Worm (Caenorhabditis elegans) whole organism, early embryonic: ENCODE results near the gene srh-223.
"Not testable (repeated sequence)": the region's sequence is repeated elsewhere in the genome, so short reads cannot be mapped to it uniquely, and the experiment has no call there.

ENCODE experiments used
- B0310.2 ChIP-seq: sonication (generic microtip); optimal IDR thresholded peaks from 2 replicates; lab custom pipeline; 2016; ENCODE audit warnings: mild to moderate bottlenecking, missing genetic modification characterization, missing compliant biosample characterization
- F13C5.2 ChIP-seq: sonication (generic microtip); optimal IDR thresholded peaks from 2 replicates; lab custom pipeline; 2017; ENCODE audit warnings: mild to moderate bottlenecking, missing genetic modification characterization, inconsistent platforms, missing compliant biosample characterization
- aly-1 ChIP-seq: sonication (generic microtip); optimal IDR thresholded peaks from 2 replicates; lab custom pipeline; 2016; ENCODE audit warnings: missing genetic modification characterization, missing compliant biosample characterization
- ama-1 ChIP-seq: fragments of 150-350 bp; optimal IDR thresholded peaks from 2 replicates; lab custom pipeline; 2014
- ceh-13 ChIP-seq: fragments of 200-800 bp; sonication (Bioruptor generic); optimal IDR thresholded peaks from 2 replicates; lab custom pipeline; 2018; ENCODE audit warnings: mild to moderate bottlenecking, missing genetic modification characterization, missing compliant biosample characterization
- ceh-36 ChIP-seq: sonication (generic microtip); optimal IDR thresholded peaks from 2 replicates; lab custom pipeline; 2016; ENCODE audit warnings: missing genetic modification characterization, inconsistent platforms, missing compliant biosample characterization
- ets-7 ChIP-seq: sonication (generic microtip); optimal IDR thresholded peaks from 2 replicates; lab custom pipeline; 2016; ENCODE audit warnings: missing genotype, missing genetic modification characterization, missing compliant biosample characterization
- flt-1 ChIP-seq: fragments of 200-800 bp; sonication (Bioruptor generic); IDR thresholded peaks from 2 replicates; pipeline ENCODE4 v1.3.6; 2022; ENCODE audit warnings: missing genetic modification characterization, missing compliant biosample characterization
- hmbx-1 ChIP-seq: sonication (generic microtip); optimal IDR thresholded peaks from 2 replicates; lab custom pipeline; 2016; ENCODE audit warnings: mild to moderate bottlenecking, missing genetic modification characterization, missing compliant biosample characterization
- hmg-4 ChIP-seq: fragments of 200-800 bp; sonication (Bioruptor generic); optimal IDR thresholded peaks from 2 replicates; lab custom pipeline; 2018; ENCODE audit warnings: mild to moderate bottlenecking, missing genetic modification characterization, missing compliant biosample characterization
- hnd-1 ChIP-seq: sonication (generic microtip); optimal IDR thresholded peaks from 2 replicates; lab custom pipeline; 2016; ENCODE audit warnings: missing genetic modification characterization, missing compliant biosample characterization
- pes-1 ChIP-seq: fragments of 200-800 bp; sonication (Bioruptor generic); IDR thresholded peaks from 2 replicates; pipeline ENCODE4 v1.3.6; 2022; ENCODE audit warnings: missing genetic modification reagents, missing genetic modification characterization, missing compliant biosample characterization
- scrt-1 ChIP-seq: fragments of 200-800 bp; sonication (Bioruptor generic); IDR thresholded peaks from 2 replicates; pipeline ENCODE4 v1.3.6; 2022; ENCODE audit warnings: missing genetic modification characterization, missing compliant biosample characterization
- sea-1 ChIP-seq: fragments of 200-800 bp; sonication (Bioruptor generic); conservative IDR thresholded peaks from 2 replicates; pipeline ENCODE4 v1.3.6; 2022; ENCODE audit warnings: missing genetic modification characterization, missing compliant biosample characterization
- tbx-11 ChIP-seq: fragments of 200-800 bp; sonication (Bioruptor generic); IDR thresholded peaks from 2 replicates; pipeline ENCODE4 v1.3.6; 2022; ENCODE audit warnings: missing genetic modification characterization, missing compliant biosample characterization
- tbx-37 ChIP-seq: fragments of 200-800 bp; sonication (Bioruptor generic); conservative IDR thresholded peaks from 2 replicates; pipeline ENCODE4 v1.3.6; 2022; ENCODE audit warnings: missing genetic modification reagents, missing genetic modification characterization, missing compliant biosample characterization
- tra-4 ChIP-seq: sonication (generic microtip); optimal IDR thresholded peaks from 2 replicates; lab custom pipeline; 2017; ENCODE audit warnings: missing genetic modification characterization, missing compliant biosample characterization

The srh-223 gene

ce11 chrIV:3981601-3982000, at the start of gene srh-223:
Gene srh-223 (plus strand): TSS chrIV:3981901.
- TF ChIP-seq scrt-1 (GFP tag; lab: Robert Waterston, UW), result no peak
- no peak for TF ChIP-seq B0310.2 (tag; lab: Kevin White, UChicago)
- TF ChIP-seq hmbx-1 (tag; lab: Kevin White, UChicago), result no peak
- no peak for TF ChIP-seq tbx-11 (GFP tag; lab: Robert Waterston, UW)
- no peak for TF ChIP-seq aly-1 (tag; lab: Kevin White, UChicago)
- no peak for TF ChIP-seq pes-1 (GFP tag; lab: Robert Waterston, UW)
- no peak for TF ChIP-seq hnd-1 (tag; lab: Kevin White, UChicago)
- no peak for TF ChIP-seq ceh-13 (GFP tag; lab: Kevin White, UChicago)
- TF ChIP-seq ets-7 (tag; lab: Kevin White, UChicago), result no peak
- no peak for TF ChIP-seq sea-1
- TF ChIP-seq F13C5.2, result no peak
- no peak for TF ChIP-seq tra-4 (tag; lab: Kevin White, UChicago)

DNA sequence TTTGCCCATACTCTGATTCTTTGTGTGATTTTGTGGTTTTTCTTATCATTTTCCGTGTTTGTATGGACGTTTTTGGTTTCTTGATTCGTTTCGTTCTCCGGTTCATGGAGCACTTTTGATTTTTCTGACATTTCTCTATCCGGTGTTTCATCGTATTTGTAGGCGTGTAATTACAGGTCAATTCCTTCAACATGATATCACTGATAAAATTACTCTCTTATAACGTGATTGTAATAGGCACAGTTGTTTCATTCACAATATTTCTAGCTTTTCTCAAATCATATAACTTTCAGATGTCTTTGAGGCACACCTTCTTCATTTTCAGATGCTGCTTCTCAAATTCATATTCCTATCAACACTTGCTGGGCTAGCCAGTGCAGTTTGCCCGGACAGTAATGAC, 49.3 kb upstream of the srh-223 start, which contains the start of gene clec-70:
Gene clec-70 (plus strand): TSS at position 301 of the 400 bp plus-strand sequence.
- not testable (repeated sequence) for TF ChIP-seq tbx-37 (GFP tag; lab: Robert Waterston, UW); ceh-36 (tag; lab: Kevin White, UChicago); tbx-11 (GFP tag; lab: Robert Waterston, UW)

DNA sequence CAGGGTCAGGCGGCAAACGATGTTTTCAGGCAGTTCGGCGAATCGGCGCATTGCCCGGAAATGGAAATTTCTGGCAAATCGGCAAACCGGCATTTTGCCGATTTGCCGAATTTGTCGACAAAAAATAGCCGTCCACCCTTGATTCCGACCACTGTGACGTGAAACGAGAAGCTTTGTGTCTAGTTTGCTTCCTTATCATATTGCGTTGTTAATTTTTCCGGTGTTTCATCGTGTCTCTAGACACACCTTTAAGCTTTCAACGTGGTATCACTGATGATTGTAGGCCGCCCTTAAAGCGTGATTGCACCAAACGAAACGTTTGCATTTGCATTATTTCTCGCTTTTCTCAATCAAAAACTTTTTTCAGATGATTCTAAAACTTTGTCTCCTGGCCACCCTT, 44.6 kb upstream of the srh-223 start, which contains the start of gene clec-71:
Gene clec-71 (plus strand): TSS at position 362 of the 400 bp plus-strand sequence.
- no peak for TF ChIP-seq ets-7 (tag; lab: Kevin White, UChicago)
- no peak for TF ChIP-seq scrt-1 (GFP tag; lab: Robert Waterston, UW)
- no peak for TF ChIP-seq ama-1
- TF ChIP-seq pes-1 (GFP tag; lab: Robert Waterston, UW), result no peak
- TF ChIP-seq flt-1 (GFP tag; lab: Robert Waterston, UW), result no peak
- TF ChIP-seq sea-1, result no peak
- no peak for TF ChIP-seq aly-1 (tag; lab: Kevin White, UChicago)
- no peak for TF ChIP-seq hnd-1 (tag; lab: Kevin White, UChicago)
- no peak for TF ChIP-seq hmg-4 (GFP tag; lab: Kevin White, UChicago)
- TF ChIP-seq ceh-36 (tag; lab: Kevin White, UChicago), result no peak
- no peak for TF ChIP-seq tra-4 (tag; lab: Kevin White, UChicago)
- TF ChIP-seq B0310.2 (tag; lab: Kevin White, UChicago), result no peak
- no peak for TF ChIP-seq tbx-37 (GFP tag; lab: Robert Waterston, UW)
- TF ChIP-seq tbx-11 (GFP tag; lab: Robert Waterston, UW), result no peak
- no peak for TF ChIP-seq F13C5.2

DNA sequence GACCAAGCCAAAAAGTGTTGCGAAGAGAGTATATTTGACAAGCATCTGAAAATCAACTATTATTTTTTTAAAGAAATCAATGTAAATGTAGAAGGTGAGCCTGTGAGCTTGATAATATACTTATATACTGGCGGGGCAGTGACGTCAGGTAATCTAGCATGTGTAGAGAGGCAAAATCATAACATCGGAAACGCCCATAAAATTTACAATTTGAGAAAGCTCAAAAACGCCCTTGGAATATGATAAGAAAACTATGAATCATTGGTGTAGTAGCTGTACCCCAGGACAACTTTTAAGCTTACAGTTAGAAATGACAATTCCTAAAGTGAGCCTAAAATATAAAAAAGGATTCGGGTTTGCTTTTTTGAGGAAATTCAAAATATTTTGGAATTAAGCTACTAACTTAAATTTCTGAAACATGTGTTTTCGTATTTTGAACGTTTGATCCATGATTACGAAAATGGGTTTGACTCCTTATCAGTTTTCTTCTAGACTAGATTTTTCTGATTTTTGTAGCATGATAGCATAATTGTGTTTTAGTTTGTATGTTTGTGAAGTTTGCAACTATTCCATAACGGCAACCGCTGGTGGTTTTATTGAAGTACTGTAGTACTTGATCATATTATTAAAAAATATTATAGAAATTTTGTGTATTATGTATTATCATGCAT, 39.9 kb upstream of the srh-223 start, which contains the start of gene clec-174:
Gene clec-174 (minus strand): TSS at position 51 of the 671 bp plus-strand sequence.
- TF ChIP-seq tbx-37 (GFP tag; lab: Robert Waterston, UW) (no peak), B0310.2 (tag; lab: Kevin White, UChicago) (no peak), F13C5.2 (no peak), sea-1 (no peak), tbx-11 (GFP tag; lab: Robert Waterston, UW) (no peak), tra-4 (tag; lab: Kevin White, UChicago) (no peak), scrt-1 (GFP tag; lab: Robert Waterston, UW) (no peak), hmg-4 (GFP tag; lab: Kevin White, UChicago) (no peak), ceh-36 (tag; lab: Kevin White, UChicago) (no peak), aly-1 (tag; lab: Kevin White, UChicago) (no peak), hmbx-1 (tag; lab: Kevin White, UChicago) (no peak), hnd-1 (tag; lab: Kevin White, UChicago) (no peak), ama-1 (no peak)

DNA sequence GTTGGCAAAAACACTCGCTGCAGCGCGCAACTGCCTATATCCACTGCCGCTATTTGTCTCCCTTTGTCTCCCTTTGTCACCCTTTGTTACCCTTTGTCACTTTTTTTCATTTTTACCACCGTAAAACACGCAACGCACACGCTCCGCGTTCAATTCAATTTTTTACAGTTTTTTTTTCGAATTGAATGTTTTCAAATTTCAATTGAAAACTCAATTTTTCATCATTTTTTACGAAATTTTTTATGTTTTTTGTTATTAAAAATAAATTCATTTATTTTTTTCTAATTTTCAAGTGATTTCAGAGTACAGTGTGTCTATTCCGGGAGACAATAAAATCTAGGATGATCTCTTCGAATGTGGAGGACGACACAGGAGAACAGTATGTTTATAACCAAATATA, 38.7 kb upstream of the srh-223 start, which contains the start of gene Y46C8AL.11:
Gene Y46C8AL.11 (plus strand): TSS at position 301 of the 400 bp plus-strand sequence.
- no peak for TF ChIP-seq F13C5.2
- TF ChIP-seq tra-4 (tag; lab: Kevin White, UChicago), result no peak
- no peak for TF ChIP-seq aly-1 (tag; lab: Kevin White, UChicago)
- no peak for TF ChIP-seq pes-1 (GFP tag; lab: Robert Waterston, UW)
- no peak for TF ChIP-seq scrt-1 (GFP tag; lab: Robert Waterston, UW)
- TF ChIP-seq flt-1 (GFP tag; lab: Robert Waterston, UW), result no peak
- TF ChIP-seq tbx-11 (GFP tag; lab: Robert Waterston, UW), result no peak
- no peak for TF ChIP-seq hmbx-1 (tag; lab: Kevin White, UChicago)
- no peak for TF ChIP-seq tbx-37 (GFP tag; lab: Robert Waterston, UW)
- TF ChIP-seq B0310.2 (tag; lab: Kevin White, UChicago), result no peak
- TF ChIP-seq sea-1, result no peak
- TF ChIP-seq ama-1, result no peak
- no peak for TF ChIP-seq hmg-4 (GFP tag; lab: Kevin White, UChicago)
- TF ChIP-seq ets-7 (tag; lab: Kevin White, UChicago), result no peak
- TF ChIP-seq ceh-36 (tag; lab: Kevin White, UChicago), result no peak
- no peak for TF ChIP-seq hnd-1 (tag; lab: Kevin White, UChicago)
- TF ChIP-seq ceh-13 (GFP tag; lab: Kevin White, UChicago), result no peak

ce11 chrIV:3944459-3944858, 37.2 kb upstream of the srh-223 start, which contains the start of gene clec-72:
Gene clec-72 (plus strand): TSS chrIV:3944816.
- TF ChIP-seq tbx-37 (GFP tag; lab: Robert Waterston, UW) (no peak), tra-4 (tag; lab: Kevin White, UChicago) (no peak), ets-7 (tag; lab: Kevin White, UChicago) (no peak), ama-1 (no peak), sea-1 (no peak), B0310.2 (tag; lab: Kevin White, UChicago) (no peak)
